Fruit fly (Drosophila melanogaster): ENCODE results near the gene CG14314.

Gene CG14314

dm6 chr3R:18223434-18223833, 7.5 kb downstream of the CG14314 start, which contains the start of the genes mTerf5 and Non3 (continued):
- TF ChIP-seq nerfin-1 (tag; optimal IDR thresholded peaks at IDR 0.05) (peak; percentile 77), CG4360 (GFP tag; IDR thresholded peaks at IDR 0.05) (no peak), tll (GFP tag; optimal IDR thresholded peaks at IDR 0.05) (no peak), grau (tag; optimal IDR thresholded peaks at IDR 0.05) (peak; percentile 66), nmo (GFP tag; optimal IDR thresholded peaks at IDR 0.05) (peak; percentile 79), CG8924 (tag; optimal IDR thresholded peaks at IDR 0.05) (peak; percentile 75), CG8944 (GFP tag; optimal IDR thresholded peaks at IDR 0.05) (peak; percentile 17), CG34224 (GFP tag; IDR thresholded peaks at IDR 0.05; ENCODE audit: partially characterized antibody) (peak; percentile 90), CG12659 (GFP tag; optimal IDR thresholded peaks at IDR 0.05) (peak; percentile 75), seq (GFP tag; IDR thresholded peaks at IDR 0.05) (no peak), CG2712 (tag; optimal IDR thresholded peaks at IDR 0.05) (peak; percentile 80), Awh (GFP tag; IDR thresholded peaks at IDR 0.05) (no peak), ewg (GFP tag; optimal IDR thresholded peaks at IDR 0.05) (peak; percentile 81), Rx (GFP tag; IDR thresholded peaks at IDR 0.05) (no peak), ATbp (GFP tag; optimal IDR thresholded peaks at IDR 0.05) (peak; percentile 28), CG34422 (GFP tag; IDR thresholded peaks at IDR 0.05) (peak; percentile 77), en (GFP tag; optimal IDR thresholded peaks at IDR 0.05) (no peak), Fer1 (GFP tag; optimal IDR thresholded peaks at IDR 0.05) (peak; percentile 64), pum (GFP tag; optimal IDR thresholded peaks at IDR 0.05) (peak; percentile 10), Med (GFP tag) (peak; percentile 70), sr (GFP tag; IDR thresholded peaks at IDR 0.05) (no peak), CG30403 (GFP tag; optimal IDR thresholded peaks at IDR 0.05) (peak; percentile 61), Dp (GFP tag; optimal IDR thresholded peaks at IDR 0.05) (peak; percentile 31), CG15514 (GFP tag; optimal IDR thresholded peaks at IDR 0.05) (peak; percentile 62), otp (GFP tag; IDR thresholded peaks at IDR 0.05) (no peak), CG33213 (GFP tag; optimal IDR thresholded peaks at IDR 0.05) (no peak), caup (GFP tag; optimal IDR thresholded peaks at IDR 0.05; ENCODE audit: severe bottlenecking) (peak; percentile 58), ato (GFP tag; IDR thresholded peaks at IDR 0.05; ENCODE audit: partially characterized antibody) (peak; percentile 45; the same call in 1 of the 2 replicates), GATAe (GFP tag; conservative IDR thresholded peaks at IDR 0.05) (no peak), mld (GFP tag; IDR thresholded peaks at IDR 0.05; ENCODE audit: partially characterized antibody) (peak; percentile 68; the same call in 1 of the 3 replicates), Nf-YA (GFP tag; IDR thresholded peaks at IDR 0.05) (no peak), HLHmδ (GFP tag; optimal IDR thresholded peaks at IDR 0.05) (no peak), E2f2 (GFP tag; IDR thresholded peaks at IDR 0.05) (peak; percentile 56; the same call in 1 of the 2 replicates), CG2120 (GFP tag; optimal IDR thresholded peaks at IDR 0.05) (peak; percentile 63), CG16813 (GFP tag; IDR thresholded peaks at IDR 0.05; ENCODE audit: partially characterized antibody) (peak; percentile 89), bbx (GFP tag; IDR thresholded peaks at IDR 0.05; ENCODE audit: partially characterized antibody) (peak; percentile 72; the same call in 1 of the 2 replicates), Hr51 (GFP tag; optimal IDR thresholded peaks at IDR 0.05) (peak in 1 of 2 experiments; percentile 46), odd (GFP tag; optimal IDR thresholded peaks at IDR 0.05) (peak; percentile 33), CG2129 (GFP tag; IDR thresholded peaks at IDR 0.05; ENCODE audit: partially characterized antibody) (peak; percentile 91), CG4617 (GFP tag; optimal IDR thresholded peaks at IDR 0.05; ENCODE audit: borderline replicate concordance) (peak; percentile 61), Eip74EF (GFP tag; optimal IDR thresholded peaks at IDR 0.05) (no peak), Ptx1 (GFP tag; IDR thresholded peaks at IDR 0.05) (peak; percentile 59), CG4820 (GFP tag; optimal IDR thresholded peaks at IDR 0.05) (peak; percentile 42), CG17829 (tag; optimal IDR thresholded peaks at IDR 0.05) (peak; percentile 76), CG4328 (GFP tag; optimal IDR thresholded peaks at IDR 0.05) (peak; percentile 41), gce (GFP tag; IDR thresholded peaks at IDR 0.05) (no peak), D19A (tag; optimal IDR thresholded peaks at IDR 0.05) (peak; percentile 43), CG32532 (GFP tag; IDR thresholded peaks at IDR 0.05) (peak; percentile 49; the same call in 1 of the 2 replicates), CG14014 (GFP tag; IDR thresholded peaks at IDR 0.05) (no peak)

Data from whole organism, embryonic.